Fruit fly (Drosophila melanogaster) S2 (cell line): ENCODE results near the gene Ak3.

ENCODE experiments used
- CG8478 ChIP-seq: fragments of >200 bp; optimal IDR thresholded peaks from 2 replicates; lab custom pipeline; 2018
- CTCF ChIP-seq, 2 experiments: fragments of >200 bp; optimal IDR thresholded peaks; 2 replicates each; lab custom pipeline; 2018

dm6 chr3R:10842422-10842821 is 47.0 kb downstream of the Ak3 start:
- TF ChIP-seq CG8478 (lab: Kevin White, UChicago) (no peak), CTCF (optimal IDR thresholded peaks at IDR 0.05; lab: Kevin White, UChicago) (no peak)
